Fruit fly (Drosophila melanogaster) whole organism, embryonic: ENCODE measurements around the gene Trax.

Source experiments
- Ada2b ChIP-seq: fragments of 200-800 bp; sonication (Bioruptor generic); IDR thresholded peaks from 2 replicates; pipeline ENCODE4 v1.3.6; 2022; ENCODE audit warnings: missing biosample characterization, missing genetic modification characterization
- CG11093 ChIP-seq: fragments of 200-800 bp; sonication (Bioruptor generic); IDR thresholded peaks from 3 replicates; pipeline ENCODE4 v1.3.6; 2022; ENCODE audit warnings: missing biosample characterization, missing genetic modification characterization
- CG1233 ChIP-seq: fragments of 200-800 bp; sonication (Bioruptor generic); optimal IDR thresholded peaks from 4 replicates; lab custom pipeline; 2018; ENCODE audit warnings: missing biosample characterization, mild to moderate bottlenecking, missing genetic modification characterization
- CG12391 ChIP-seq: fragments of 200-800 bp; sonication (Bioruptor generic); optimal IDR thresholded peaks from 3 replicates; lab custom pipeline; 2018; ENCODE audit warnings: missing biosample characterization, mild to moderate bottlenecking, missing genetic modification characterization, moderate library complexity
- CG13287 ChIP-seq: fragments of 200-800 bp; sonication (Bioruptor generic); IDR thresholded peaks from 2 replicates; pipeline ENCODE4 v1.3.6; 2022; ENCODE audit warnings: missing biosample characterization, missing genetic modification characterization; ENCODE audit not compliant: partially characterized antibody
- CG13296 ChIP-seq: fragments of 200-800 bp; sonication (Bioruptor generic); optimal IDR thresholded peaks from 3 replicates; lab custom pipeline; 2018; ENCODE audit warnings: missing biosample characterization, mild to moderate bottlenecking, missing genetic modification characterization
- CG13624 ChIP-seq: fragments of 200-800 bp; sonication (Bioruptor generic); optimal IDR thresholded peaks from 2 replicates; lab custom pipeline; 2016; ENCODE audit warnings: missing biosample characterization, missing genetic modification characterization
- CG17359 ChIP-seq: fragments of 200-800 bp; sonication (Bioruptor generic); optimal IDR thresholded peaks from 3 replicates; lab custom pipeline; 2018; ENCODE audit warnings: missing biosample characterization, mild to moderate bottlenecking, missing genetic modification characterization, moderate library complexity
- CG17612 ChIP-seq: fragments of 200-800 bp; sonication (Bioruptor generic); IDR thresholded peaks from 2 replicates; pipeline ENCODE4 v1.3.6; 2022; ENCODE audit warnings: missing biosample characterization, missing genetic modification characterization
- CG1832 ChIP-seq: fragments of 200-800 bp; sonication (Bioruptor generic); optimal IDR thresholded peaks from 2 replicates; lab custom pipeline; 2017; ENCODE audit warnings: missing biosample characterization, mild to moderate bottlenecking, missing genetic modification characterization, inconsistent platforms
- CG2199 ChIP-seq: fragments of 200-800 bp; sonication (Bioruptor generic); IDR thresholded peaks from 3 replicates; pipeline ENCODE4 v1.3.6; 2022; ENCODE audit warnings: missing biosample characterization, missing genetic modification characterization
- CG32772 ChIP-seq: fragments of 200-800 bp; sonication (Bioruptor generic); IDR thresholded peaks from 2 replicates; pipeline ENCODE4 v1.3.6; 2022; ENCODE audit warnings: missing biosample characterization, missing genetic modification characterization
- CG33557 ChIP-seq: fragments of 200-800 bp; sonication (Bioruptor generic); optimal IDR thresholded peaks from 2 replicates; lab custom pipeline; 2019; ENCODE audit warnings: missing biosample characterization, mild to moderate bottlenecking, missing genetic modification characterization, moderate library complexity
- CG34376 ChIP-seq: fragments of 200-800 bp; sonication (Bioruptor generic); optimal IDR thresholded peaks from 2 replicates; lab custom pipeline; 2018; ENCODE audit warnings: missing biosample characterization, mild to moderate bottlenecking, missing genetic modification characterization
- CG3726 ChIP-seq: fragments of 200-800 bp; sonication (Bioruptor generic); IDR thresholded peaks from 3 replicates; pipeline ENCODE4, ENCODE4 v1.3.6; 2022; ENCODE audit warnings: missing biosample characterization, missing genetic modification characterization
- CG6272 ChIP-seq: fragments of 200-800 bp; sonication (Bioruptor generic); IDR thresholded peaks from 2 replicates; pipeline ENCODE4 v1.3.6; 2022; ENCODE audit warnings: missing biosample characterization, missing genetic modification characterization
- CG6813 ChIP-seq: fragments of 200-800 bp; sonication (Bioruptor generic); optimal IDR thresholded peaks from 2 replicates; lab custom pipeline; 2017; ENCODE audit warnings: missing biosample characterization, missing genetic modification characterization, mild to moderate bottlenecking, moderate library complexity, missing genetic modification reagents
- CG7372 ChIP-seq: fragments of 200-800 bp; sonication (Bioruptor generic); IDR thresholded peaks from 2 replicates; pipeline ENCODE4 v1.3.6; 2022; ENCODE audit warnings: missing biosample characterization, missing genetic modification characterization
- CG7987 ChIP-seq: fragments of 200-800 bp; sonication (Bioruptor generic); optimal IDR thresholded peaks from 2 replicates; lab custom pipeline; 2018; ENCODE audit warnings: missing biosample characterization, mild to moderate bottlenecking, missing genetic modification characterization, moderate library complexity
- CG9817 ChIP-seq: fragments of 200-800 bp; sonication (Bioruptor generic); optimal IDR thresholded peaks from 2 replicates; lab custom pipeline; 2018; ENCODE audit warnings: missing biosample characterization, mild to moderate bottlenecking, missing genetic modification characterization, moderate library complexity
- CrebB ChIP-seq: fragments of 200-800 bp; sonication (Bioruptor generic); optimal IDR thresholded peaks from 3 replicates; lab custom pipeline; 2018; ENCODE audit warnings: missing biosample characterization, mild to moderate bottlenecking, missing genetic modification characterization
- D ChIP-seq, 2 experiments: fragments of 200-800 bp in 1 of 2; fragments of >200 bp in 1 of 2; sonication (Bioruptor generic) in 1 of 2; optimal IDR thresholded peaks; 2 replicates in 1 of 2; 3 replicates in 1 of 2; lab custom pipeline; 2017; ENCODE audit warnings: mild to moderate bottlenecking in 1 of 2, missing biosample characterization in 1 of 2, missing genetic modification characterization in 1 of 2, missing genetic modification reagents in 1 of 2
- Dfd ChIP-seq, 2 experiments: fragments of >200 bp; optimal IDR thresholded peaks; 2 replicates each; lab custom pipeline; 2017; ENCODE audit warnings: missing biosample characterization in 2 of 2, missing genetic modification characterization in 2 of 2
- Ets97D ChIP-seq: fragments of 200-800 bp; sonication (Bioruptor generic); optimal IDR thresholded peaks from 3 replicates; lab custom pipeline; 2016; ENCODE audit warnings: missing biosample characterization, missing genetic modification characterization
- HLHmδ ChIP-seq: fragments of 200-800 bp; sonication (Bioruptor generic); optimal IDR thresholded peaks from 2 replicates; lab custom pipeline; 2018; ENCODE audit warnings: missing biosample characterization, mild to moderate bottlenecking, missing genetic modification characterization, moderate library complexity
- HmgZ ChIP-seq: fragments of 200-800 bp; sonication (Bioruptor generic); optimal IDR thresholded peaks from 2 replicates; lab custom pipeline; 2018; ENCODE audit warnings: missing biosample characterization, mild to moderate bottlenecking, missing genetic modification characterization
- Lpt ChIP-seq: fragments of >200 bp; optimal IDR thresholded peaks from 2 replicates; lab custom pipeline; 2018; ENCODE audit warnings: missing biosample characterization, missing genetic modification characterization
- NC2α ChIP-seq: fragments of 200-800 bp; sonication (Bioruptor generic); optimal IDR thresholded peaks from 2 replicates; lab custom pipeline; 2016; ENCODE audit warnings: missing biosample characterization, missing genetic modification characterization
- Oli ChIP-seq: fragments of 200-800 bp; sonication (Bioruptor generic); optimal IDR thresholded peaks from 2 replicates; lab custom pipeline; 2018; ENCODE audit warnings: missing biosample characterization, mild to moderate bottlenecking, missing genetic modification characterization, moderate library complexity
- Ptx1 ChIP-seq: fragments of 200-800 bp; sonication (Bioruptor generic); IDR thresholded peaks from 2 replicates; pipeline ENCODE4 v1.3.6; 2022; ENCODE audit warnings: missing biosample characterization, missing genetic modification characterization
- Xbp1 ChIP-seq: fragments of 200-800 bp; sonication (Bioruptor generic); optimal IDR thresholded peaks from 3 replicates; lab custom pipeline; 2016; ENCODE audit warnings: missing biosample characterization, mild to moderate bottlenecking, missing genetic modification characterization
- ara ChIP-seq: fragments of 200-800 bp; sonication (Bioruptor generic); IDR thresholded peaks from 2 replicates; pipeline ENCODE4 v1.3.6; 2022; ENCODE audit warnings: missing biosample characterization, missing genetic modification characterization
- ash1 ChIP-seq: fragments of 200-800 bp; sonication (Bioruptor generic); optimal IDR thresholded peaks from 2 replicates; lab custom pipeline; 2018; ENCODE audit warnings: missing biosample characterization, mild to moderate bottlenecking, missing genetic modification characterization
- bab2 ChIP-seq: fragments of 200-800 bp; sonication (Bioruptor generic); optimal IDR thresholded peaks from 2 replicates; lab custom pipeline; 2016; ENCODE audit warnings: missing biosample characterization, missing genetic modification characterization
- croc ChIP-seq: fragments of 200-800 bp; sonication (Bioruptor generic); conservative IDR thresholded peaks from 3 replicates; pipeline ENCODE4 v1.3.6; 2022; ENCODE audit warnings: missing biosample characterization, missing genetic modification characterization
- en ChIP-seq: fragments of 200-800 bp; sonication (Bioruptor generic); optimal IDR thresholded peaks from 2 replicates; lab custom pipeline; 2016; ENCODE audit warnings: missing biosample characterization, missing genetic modification characterization
- fd64A ChIP-seq: fragments of 200-800 bp; sonication (Bioruptor generic); optimal IDR thresholded peaks from 3 replicates; lab custom pipeline; 2018; ENCODE audit warnings: missing biosample characterization, mild to moderate bottlenecking, missing genetic modification characterization
- gsb-n ChIP-seq: fragments of 200-800 bp; sonication (Bioruptor generic); optimal IDR thresholded peaks from 3 replicates; lab custom pipeline; 2018; ENCODE audit warnings: missing biosample characterization, mild to moderate bottlenecking, missing genetic modification characterization
- kni ChIP-seq: fragments of 200-800 bp; sonication (Bioruptor generic); optimal IDR thresholded peaks from 3 replicates; lab custom pipeline; 2017; ENCODE audit warnings: mild to moderate bottlenecking, missing biosample characterization, missing genetic modification reagents, missing genetic modification characterization
- luna ChIP-seq: fragments of 200-800 bp; sonication (Bioruptor generic); optimal IDR thresholded peaks from 2 replicates; lab custom pipeline; 2016; ENCODE audit warnings: missing biosample characterization, missing genetic modification characterization
- mirr ChIP-seq: fragments of 200-800 bp; sonication (Bioruptor generic); optimal IDR thresholded peaks from 3 replicates; lab custom pipeline; 2018; ENCODE audit warnings: missing biosample characterization, mild to moderate bottlenecking, missing genetic modification characterization
- pzg ChIP-seq: fragments of 200-800 bp; sonication (Bioruptor generic); optimal IDR thresholded peaks from 3 replicates; lab custom pipeline; 2018; ENCODE audit warnings: missing biosample characterization, mild to moderate bottlenecking, missing genetic modification characterization, moderate library complexity
- rib ChIP-seq: fragments of 200-800 bp; sonication (Bioruptor generic); IDR thresholded peaks from 2 replicates; pipeline ENCODE4 v1.3.6; 2022; ENCODE audit warnings: missing biosample characterization, missing genetic modification characterization
- run ChIP-seq: fragments of 200-800 bp; sonication (Bioruptor generic); optimal IDR thresholded peaks from 3 replicates; lab custom pipeline; 2018; ENCODE audit warnings: missing biosample characterization, mild to moderate bottlenecking, missing genetic modification characterization
- sens-2 ChIP-seq: fragments of 200-800 bp; sonication (Bioruptor generic); IDR thresholded peaks from 2 replicates; pipeline ENCODE4 v1.3.6; 2022; ENCODE audit warnings: missing biosample characterization, missing genetic modification characterization
- shn ChIP-seq: fragments of 200-800 bp; sonication (Bioruptor generic); optimal IDR thresholded peaks from 3 replicates; lab custom pipeline; 2016; ENCODE audit warnings: missing biosample characterization, missing genetic modification characterization
- slbo ChIP-seq: fragments of 200-800 bp; sonication (Bioruptor generic); IDR thresholded peaks from 2 replicates; pipeline ENCODE4 v1.3.6; 2022; ENCODE audit warnings: missing biosample characterization, missing genetic modification characterization
- so ChIP-seq: fragments of 200-800 bp; sonication (Bioruptor generic); IDR thresholded peaks from 3 replicates; pipeline ENCODE4 v1.3.6; 2022; ENCODE audit warnings: missing biosample characterization, missing genetic modification characterization
- stc ChIP-seq: fragments of 200-800 bp; sonication (Bioruptor generic); IDR thresholded peaks from 2 replicates; pipeline ENCODE4 v1.3.6; 2022; ENCODE audit warnings: missing biosample characterization, missing genetic modification characterization
- tgo ChIP-seq: fragments of 200-800 bp; sonication (Bioruptor generic); IDR thresholded peaks from 3 replicates; pipeline ENCODE4 v1.3.6; 2022; ENCODE audit warnings: missing biosample characterization, missing genetic modification characterization
- unc-4 ChIP-seq: fragments of 200-800 bp; sonication (Bioruptor generic); IDR thresholded peaks from 2 replicates; pipeline ENCODE4 v1.3.6; 2022; ENCODE audit warnings: missing biosample characterization, missing genetic modification characterization; ENCODE audit not compliant: partially characterized antibody
- wek ChIP-seq: fragments of 200-800 bp; sonication (Bioruptor generic); optimal IDR thresholded peaks from 3 replicates; lab custom pipeline; 2018; ENCODE audit warnings: missing biosample characterization, mild to moderate bottlenecking, missing genetic modification characterization, moderate library complexity

Gene Trax

dm6 chr3R:15330472-15330871 lies 31.0 kb upstream of the Trax start, which contains the start of gene mRpL9:
Gene mRpL9 (plus strand): TSS chr3R:15330738.
- peak; percentile 30 for TF ChIP-seq CG13624 (GFP tag; lab: Kevin White, UChicago)
- TF ChIP-seq pzg (GFP tag; lab: Kevin White, UChicago), result peak; percentile 69
- peak; percentile 33 for TF ChIP-seq CG9817
- TF ChIP-seq CG11093, result no peak
- TF ChIP-seq Ada2b (GFP tag; lab: Robert Waterston, UW), result no peak
- no peak for TF ChIP-seq HLHmδ
- no peak for TF ChIP-seq rib (GFP tag; lab: Robert Waterston, UW)
- no peak for TF ChIP-seq CG32772 (GFP tag; lab: Robert Waterston, UW)
- TF ChIP-seq run (tag; lab: Kevin White, UChicago), result no peak
- TF ChIP-seq CG7987 (GFP tag; lab: Kevin White, UChicago), result no peak
- no peak for TF ChIP-seq Oli (tag; lab: Kevin White, UChicago)
- no peak for TF ChIP-seq ash1 (GFP tag; lab: Kevin White, UChicago)
- TF ChIP-seq gsb-n, result no peak
- TF ChIP-seq CG34376 (GFP tag; lab: Kevin White, UChicago), result no peak
- peak; percentile 42 for TF ChIP-seq CG12391
- no peak for TF ChIP-seq stc (GFP tag; lab: Robert Waterston, UW)
- TF ChIP-seq kni, result no peak
- TF ChIP-seq fd64A, result no peak
- no peak for TF ChIP-seq D (optimal IDR thresholded peaks at IDR 0.05; lab: Kevin White, UChicago)
- no peak for TF ChIP-seq D (GFP tag; optimal IDR thresholded peaks at IDR 0.05; lab: Kevin White, UChicago)
- no peak for TF ChIP-seq Lpt
- no peak for TF ChIP-seq CG2199 (GFP tag; lab: Robert Waterston, UW)
- peak; percentile 44 for TF ChIP-seq Ets97D (GFP tag; lab: Kevin White, UChicago)
- no peak for TF ChIP-seq so (GFP tag; lab: Robert Waterston, UW)
- no peak for TF ChIP-seq CG6813
- TF ChIP-seq croc (GFP tag; lab: Robert Waterston, UW), result no peak
- no peak for TF ChIP-seq sens-2 (GFP tag; lab: Robert Waterston, UW)
- TF ChIP-seq NC2α (GFP tag; lab: Kevin White, UChicago), result no peak
- TF ChIP-seq tgo (GFP tag; lab: Robert Waterston, UW), result no peak
- no peak for TF ChIP-seq CG17359
- no peak for TF ChIP-seq Ptx1
- no peak for TF ChIP-seq CG3726
- TF ChIP-seq ara, result no peak
- no peak for TF ChIP-seq CG1832
- no peak for TF ChIP-seq CG13287 (GFP tag; lab: Robert Waterston, UW)
- peak; percentile 39; the same call in 1 of the 2 replicates for TF ChIP-seq unc-4 (GFP tag; lab: Robert Waterston, UW)
- TF ChIP-seq CrebB (tag; lab: Kevin White, UChicago), result no peak
- TF ChIP-seq en, result no peak
- TF ChIP-seq CG17612 (GFP tag; lab: Robert Waterston, UW), result no peak
- no peak for TF ChIP-seq Xbp1 (GFP tag; lab: Kevin White, UChicago)
- TF ChIP-seq Dfd (GFP tag; optimal IDR thresholded peaks at IDR 0.05; lab: Kevin White, UChicago), result no peak
- TF ChIP-seq wek, result no peak
- TF ChIP-seq luna (GFP tag; lab: Kevin White, UChicago), result no peak
- TF ChIP-seq mirr (GFP tag; lab: Kevin White, UChicago), result no peak
- TF ChIP-seq bab2 (GFP tag; lab: Kevin White, UChicago), result no peak
- no peak for TF ChIP-seq CG13296 (GFP tag; lab: Kevin White, UChicago)
- no peak for TF ChIP-seq CG6272 (GFP tag; lab: Robert Waterston, UW)
- peak; percentile 63 for TF ChIP-seq slbo (GFP tag; lab: Robert Waterston, UW)
- TF ChIP-seq CG1233 (GFP tag; lab: Kevin White, UChicago), result no peak
- peak; percentile 58 for TF ChIP-seq HmgZ (tag; lab: Kevin White, UChicago)
- no peak for TF ChIP-seq CG33557
- no peak for TF ChIP-seq shn (GFP tag; lab: Kevin White, UChicago)
- TF ChIP-seq CG7372 (GFP tag; lab: Robert Waterston, UW), result no peak
